Fruit fly (Drosophila melanogaster): ENCODE measurements around the gene CG4842.

Gene CG4842

DNA sequence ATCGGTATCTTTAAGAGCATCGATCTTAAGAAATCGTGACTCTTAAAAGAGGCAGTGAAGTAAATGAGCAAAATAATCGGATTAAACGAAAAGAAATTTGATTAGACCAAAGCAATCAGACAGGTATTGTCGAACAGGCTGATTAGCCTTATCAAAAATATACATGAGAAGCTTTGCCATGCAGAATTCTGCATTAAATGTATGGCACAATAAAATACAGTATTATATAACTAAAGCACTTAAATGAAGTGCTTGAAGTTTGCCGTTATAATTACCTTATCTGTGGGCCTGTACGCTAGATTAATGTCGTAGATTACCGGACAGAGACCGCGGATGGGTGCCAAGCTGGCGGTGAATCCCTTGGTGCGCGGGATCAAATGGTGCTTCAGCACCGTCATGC lies 14.9 kb downstream of the CG4842 start:
- 0 out of 4 replicates have a peak, but pooled peaks have one; percentile 30 for TF ChIP-seq chinmo (GFP tag; IDR thresholded peaks at IDR 0.05; ENCODE audit: partially characterized antibody)
- no peak for TF ChIP-seq pfk (GFP tag; optimal IDR thresholded peaks at IDR 0.05)
- peak in 1 of 2 experiments; percentile 87 for TF ChIP-seq Pdp1 (GFP tag; optimal IDR thresholded peaks at IDR 0.05)
- peak; percentile 20 for TF ChIP-seq grn (GFP tag; optimal IDR thresholded peaks at IDR 0.05)
- peak; percentile 79 for TF ChIP-seq exex (tag; optimal IDR thresholded peaks at IDR 0.05)

DNA sequence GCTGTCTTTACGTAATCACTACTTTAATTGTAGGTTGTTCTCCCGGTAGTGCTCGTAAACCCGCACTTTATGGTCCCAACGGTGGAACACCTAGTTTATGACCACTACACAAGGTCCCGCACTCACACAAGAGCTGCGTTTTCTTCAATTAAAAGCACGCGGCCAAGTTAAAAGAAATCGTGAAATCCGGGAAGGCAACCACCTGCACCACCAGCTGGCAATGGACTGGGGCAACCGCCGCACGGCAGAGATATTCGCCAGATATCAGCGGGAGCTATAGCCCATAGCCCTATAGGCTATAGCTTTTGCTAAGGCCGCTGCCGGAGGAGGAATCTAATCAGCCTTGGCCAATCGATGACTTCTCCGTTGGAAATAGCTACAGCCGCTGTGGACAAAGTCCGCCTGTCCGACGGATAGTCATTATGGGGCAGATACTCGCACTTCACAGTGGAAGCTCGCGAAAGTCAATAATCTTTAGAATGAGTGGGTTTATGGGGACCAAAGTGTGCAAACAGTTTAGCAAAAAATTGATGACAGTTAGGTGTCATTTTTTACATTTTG lies 16.0 kb downstream of the CG4842 start:
- TF ChIP-seq CG11560 (tag; IDR thresholded peaks at IDR 0.05), result 0 out of 3 replicates have a peak, but pooled peaks have one; percentile 25
- TF ChIP-seq CG10543 (GFP tag; optimal IDR thresholded peaks at IDR 0.05), result peak; percentile 11
- no peak for TF ChIP-seq CG11398 (GFP tag; optimal IDR thresholded peaks at IDR 0.05)
- TF ChIP-seq hbn (GFP tag; IDR thresholded peaks at IDR 0.05; ENCODE audit: partially characterized antibody), result no peak
- TF ChIP-seq Dref (GFP tag; IDR thresholded peaks at IDR 0.05), result peak; percentile 9; the same call in 1 of the 2 replicates
- peak; percentile 49 for TF ChIP-seq nom (GFP tag; optimal IDR thresholded peaks at IDR 0.05)
- TF ChIP-seq Nf-YC (tag; optimal IDR thresholded peaks at IDR 0.05), result no peak
- peak; percentile 61 for TF ChIP-seq exex (tag; optimal IDR thresholded peaks at IDR 0.05)
- peak; percentile 40 for TF ChIP-seq kah (GFP tag; optimal IDR thresholded peaks at IDR 0.05)
- 0 out of 2 replicates have a peak, but pooled peaks have one; percentile 6 for TF ChIP-seq CG14014 (GFP tag; IDR thresholded peaks at IDR 0.05)
- TF ChIP-seq CG2120 (GFP tag; optimal IDR thresholded peaks at IDR 0.05), result no peak
- TF ChIP-seq C15 (GFP tag; IDR thresholded peaks at IDR 0.05), result no peak
- peak; percentile 27 for TF ChIP-seq mirr (GFP tag; optimal IDR thresholded peaks at IDR 0.05)
- no peak for TF ChIP-seq Dfd (GFP tag; optimal IDR thresholded peaks at IDR 0.05)
- peak; percentile 44 for TF ChIP-seq sens (GFP tag)
- peak; percentile 44; the same call in 1 of the 2 replicates for TF ChIP-seq Drgx (GFP tag; IDR thresholded peaks at IDR 0.05)
- TF ChIP-seq sug (tag; optimal IDR thresholded peaks at IDR 0.05), result peak; percentile 66
- TF ChIP-seq CG9727 (GFP tag; optimal IDR thresholded peaks at IDR 0.05), result no peak
- 0 out of 2 replicates have a peak, but pooled peaks have one; percentile 11 for TF ChIP-seq ro (GFP tag; IDR thresholded peaks at IDR 0.05)
- peak; percentile 71 for TF ChIP-seq Med (GFP tag)
- TF ChIP-seq Pdp1 (GFP tag; optimal IDR thresholded peaks at IDR 0.05), result peak in 1 of 2 experiments; percentile 13
- TF ChIP-seq CG2678 (tag; optimal IDR thresholded peaks at IDR 0.05), result peak; percentile 3

DNA sequence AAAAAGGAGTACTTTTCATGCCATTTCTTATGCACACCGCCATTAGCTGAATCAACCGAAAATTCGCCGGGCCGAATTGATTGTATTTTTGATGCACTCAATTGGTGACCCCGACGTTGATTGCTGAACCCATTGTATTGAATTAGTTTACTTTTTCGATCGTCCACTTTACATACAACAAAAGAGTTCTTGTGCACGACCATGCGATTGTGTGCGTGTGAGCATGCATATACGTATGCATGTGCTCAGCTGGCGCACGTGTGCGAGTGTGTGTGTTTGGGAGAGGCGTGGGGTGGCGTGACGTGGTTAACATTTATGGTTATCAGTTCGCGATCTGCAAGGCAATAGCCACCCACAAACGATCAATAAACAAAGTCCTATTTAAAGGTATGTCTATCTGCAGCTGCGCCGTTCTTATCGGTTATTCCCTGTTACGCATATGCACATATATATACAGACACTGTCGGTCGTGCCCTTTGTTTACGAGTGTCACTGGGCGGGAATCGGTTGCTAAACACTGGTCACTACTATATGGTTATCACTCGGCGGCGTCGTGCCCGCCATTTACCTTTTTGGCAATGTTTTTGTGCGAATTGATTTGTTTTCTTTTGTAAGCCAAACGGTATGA lies 17.2 kb downstream of the CG4842 start:
- no peak for TF ChIP-seq CG5180 (GFP tag; optimal IDR thresholded peaks at IDR 0.05)
- no peak for TF ChIP-seq ap (GFP tag; IDR thresholded peaks at IDR 0.05)
- no peak for TF ChIP-seq lov (optimal IDR thresholded peaks at IDR 0.05)
- TF ChIP-seq lov (GFP tag; IDR thresholded peaks at IDR 0.05), result 0 out of 3 replicates have a peak, but pooled peaks have one; percentile 52
- TF ChIP-seq YL-1 (GFP tag; optimal IDR thresholded peaks at IDR 0.05), result peak; percentile 63
- TF ChIP-seq CG3847 (GFP tag; IDR thresholded peaks at IDR 0.05), result no peak
- peak; percentile 48; the same call in 1 of the 2 replicates for TF ChIP-seq Bgb (GFP tag; IDR thresholded peaks at IDR 0.05; ENCODE audit: partially characterized antibody)
- TF ChIP-seq sisA (GFP tag; IDR thresholded peaks at IDR 0.05), result no peak
- no peak for TF ChIP-seq hkb (optimal IDR thresholded peaks at IDR 0.05)
- no peak for TF ChIP-seq hkb (GFP tag; IDR thresholded peaks at IDR 0.05)
- TF ChIP-seq nerfin-1 (tag; optimal IDR thresholded peaks at IDR 0.05), result peak; percentile 17
- TF ChIP-seq CG4617 (GFP tag; optimal IDR thresholded peaks at IDR 0.05; ENCODE audit: borderline replicate concordance), result peak; percentile 30
- no peak for TF ChIP-seq CG16813 (GFP tag; IDR thresholded peaks at IDR 0.05; ENCODE audit: partially characterized antibody)
- no peak for TF ChIP-seq chm (GFP tag; IDR thresholded peaks at IDR 0.05)
- no peak for TF ChIP-seq CG13296 (GFP tag; optimal IDR thresholded peaks at IDR 0.05)
- TF ChIP-seq twi (tag; optimal IDR thresholded peaks at IDR 0.05), result no peak
- no peak for TF ChIP-seq CG11504 (tag; optimal IDR thresholded peaks at IDR 0.05)
- TF ChIP-seq CG16863 (GFP tag; optimal IDR thresholded peaks at IDR 0.05), result no peak
- TF ChIP-seq Hr3 (GFP tag; optimal IDR thresholded peaks at IDR 0.05), result no peak
- 0 out of 4 replicates have a peak, but pooled peaks have one; percentile 34 for TF ChIP-seq Dll (GFP tag; IDR thresholded peaks at IDR 0.05; ENCODE audit: partially characterized antibody)
- no peak for TF ChIP-seq C15 (GFP tag; IDR thresholded peaks at IDR 0.05)
- no peak for TF ChIP-seq CG11247 (GFP tag; IDR thresholded peaks at IDR 0.05)
- TF ChIP-seq HmgD (GFP tag; optimal IDR thresholded peaks at IDR 0.05), result no peak

All from whole organism, embryonic.